Worm (Caenorhabditis elegans) whole organism, L3 larva: ENCODE results near the gene gldi-6.

Experiments
- ama-1 ChIP-seq: fragments of 150-350 bp; optimal IDR thresholded peaks from 2 replicates; lab custom pipeline; 2018
- lin-15B ChIP-seq: fragments of 150-350 bp; optimal IDR thresholded peaks from 2 replicates; lab custom pipeline; 2014; ENCODE audit warnings: missing biosample characterization, missing genetic modification characterization
- lsy-12 ChIP-seq: sonication (generic microtip); optimal IDR thresholded peaks from 2 replicates; lab custom pipeline; 2016; ENCODE audit warnings: mild to moderate bottlenecking, missing genetic modification characterization, missing compliant biosample characterization
- nhr-237 ChIP-seq: fragments of 150-350 bp; optimal IDR thresholded peaks from 2 replicates; lab custom pipeline; 2014; ENCODE audit warnings: missing biosample characterization, missing genetic modification characterization

ce11 chrII:3477171-3477570 is 30.4 kb downstream of the gldi-6 start, which contains the start of gene fbxb-104:
- TF ChIP-seq lin-15B (no peak), lsy-12 (tag; lab: Kevin White, UChicago) (no peak), ama-1 (lab: Kevin White, UChicago) (no peak), nhr-237 (tag; lab: Kevin White, UChicago) (no peak)
